Fruit fly (Drosophila melanogaster) whole organism, embryonic: ENCODE data around the gene CG13252.

Experiments
- Atf6 ChIP-seq: fragments of 200-800 bp; sonication (Bioruptor generic); IDR thresholded peaks from 2 replicates; pipeline ENCODE4 v1.3.6; 2022; ENCODE audit warnings: missing biosample characterization, missing genetic modification characterization
- CG10565 ChIP-seq: fragments of 200-800 bp; sonication (Bioruptor generic); optimal IDR thresholded peaks from 3 replicates; lab custom pipeline; 2016; ENCODE audit warnings: missing biosample characterization, mild to moderate bottlenecking, missing genetic modification characterization
- CG10654 ChIP-seq: fragments of 200-800 bp; sonication (Bioruptor generic); optimal IDR thresholded peaks from 2 replicates; lab custom pipeline; 2016; ENCODE audit warnings: missing biosample characterization, missing genetic modification characterization
- CG11247 ChIP-seq: fragments of 200-800 bp; sonication (Bioruptor generic); IDR thresholded peaks from 2 replicates; pipeline ENCODE4 v1.3.6; 2022; ENCODE audit warnings: missing biosample characterization, missing genetic modification characterization
- CG12236 ChIP-seq: fragments of 200-800 bp; sonication (Bioruptor generic); optimal IDR thresholded peaks from 2 replicates; lab custom pipeline; 2016; ENCODE audit warnings: missing biosample characterization, missing genetic modification characterization
- CG13296 ChIP-seq: fragments of 200-800 bp; sonication (Bioruptor generic); optimal IDR thresholded peaks from 3 replicates; lab custom pipeline; 2018; ENCODE audit warnings: missing biosample characterization, mild to moderate bottlenecking, missing genetic modification characterization
- CG13624 ChIP-seq: fragments of 200-800 bp; sonication (Bioruptor generic); optimal IDR thresholded peaks from 2 replicates; lab custom pipeline; 2016; ENCODE audit warnings: missing biosample characterization, missing genetic modification characterization
- CG16813 ChIP-seq: fragments of 200-800 bp; sonication (Bioruptor generic); IDR thresholded peaks from 3 replicates; pipeline ENCODE4 v1.3.6; 2022; ENCODE audit warnings: missing biosample characterization, missing genetic modification characterization; ENCODE audit not compliant: partially characterized antibody
- CG17361 ChIP-seq: fragments of 200-800 bp; sonication (Bioruptor generic); IDR thresholded peaks from 3 replicates; pipeline ENCODE4 v1.3.6; 2022; ENCODE audit warnings: missing biosample characterization, missing genetic modification characterization
- CG2199 ChIP-seq: fragments of 200-800 bp; sonication (Bioruptor generic); IDR thresholded peaks from 3 replicates; pipeline ENCODE4 v1.3.6; 2022; ENCODE audit warnings: missing biosample characterization, missing genetic modification characterization
- CG30020 ChIP-seq: fragments of 200-800 bp; optimal IDR thresholded peaks from 2 replicates; lab custom pipeline; 2019; ENCODE audit warnings: missing biosample characterization, mild to moderate bottlenecking, missing genetic modification characterization, moderate library complexity
- CG31441 ChIP-seq: fragments of 200-800 bp; sonication (Bioruptor generic); IDR thresholded peaks from 2 replicates; pipeline ENCODE4 v1.3.6; 2022; ENCODE audit warnings: missing biosample characterization, missing genetic modification characterization
- CG5245 ChIP-seq: fragments of 200-800 bp; sonication (Bioruptor generic); optimal IDR thresholded peaks from 3 replicates; lab custom pipeline; 2016; ENCODE audit warnings: missing biosample characterization, missing genetic modification characterization
- CG6765 ChIP-seq: fragments of 200-800 bp; sonication (Bioruptor generic); optimal IDR thresholded peaks from 3 replicates; lab custom pipeline; 2017; ENCODE audit warnings: missing biosample characterization, mild to moderate bottlenecking, missing genetic modification characterization
- CG7556 ChIP-seq: fragments of 200-800 bp; sonication (Bioruptor generic); optimal IDR thresholded peaks from 2 replicates; lab custom pipeline; 2017; ENCODE audit warnings: missing biosample characterization, mild to moderate bottlenecking, missing genetic modification characterization
- CG7839 ChIP-seq: fragments of 200-800 bp; sonication (Bioruptor generic); optimal IDR thresholded peaks from 3 replicates; lab custom pipeline; 2018; ENCODE audit warnings: missing biosample characterization, mild to moderate bottlenecking, missing genetic modification characterization, moderate library complexity
- D19A ChIP-seq: fragments of 200-800 bp; optimal IDR thresholded peaks from 3 replicates; lab custom pipeline; 2019; ENCODE audit warnings: missing biosample characterization, mild to moderate bottlenecking, missing genetic modification characterization, moderate library complexity
- Dp ChIP-seq: fragments of 200-800 bp; sonication (Bioruptor generic); optimal IDR thresholded peaks from 2 replicates; lab custom pipeline; 2018; ENCODE audit warnings: missing biosample characterization, mild to moderate bottlenecking, missing genetic modification characterization, moderate library complexity
- Fer1 ChIP-seq: fragments of 200-800 bp; sonication (Bioruptor generic); optimal IDR thresholded peaks from 2 replicates; lab custom pipeline; 2017; ENCODE audit warnings: missing biosample characterization, mild to moderate bottlenecking, missing genetic modification characterization
- Gug ChIP-seq: fragments of 200-800 bp; sonication (Bioruptor generic); IDR thresholded peaks from 4 replicates; pipeline ENCODE4 v1.3.6; 2022; ENCODE audit warnings: missing biosample characterization, missing genetic modification characterization
- H15 ChIP-seq: fragments of 200-800 bp; sonication (Bioruptor generic); IDR thresholded peaks from 3 replicates; pipeline ENCODE4 v1.3.6; 2022; ENCODE audit warnings: missing biosample characterization, missing genetic modification characterization
- HLH3B ChIP-seq: fragments of 200-800 bp; sonication (Bioruptor generic); IDR thresholded peaks from 2 replicates; pipeline ENCODE4 v1.3.6; 2022; ENCODE audit warnings: missing biosample characterization, missing genetic modification characterization
- Mrtf ChIP-seq: fragments of 200-800 bp; sonication (Bioruptor generic); IDR thresholded peaks from 3 replicates; pipeline ENCODE4 v1.3.6; 2022; ENCODE audit warnings: missing biosample characterization, missing genetic modification characterization
- NK7.1 ChIP-seq: fragments of 200-800 bp; sonication (Bioruptor generic); optimal IDR thresholded peaks from 3 replicates; lab custom pipeline; 2016; ENCODE audit warnings: missing biosample characterization, missing genetic modification characterization
- Nf-YB ChIP-seq: fragments of 200-800 bp; sonication (Bioruptor generic); optimal IDR thresholded peaks from 3 replicates; lab custom pipeline; 2019; ENCODE audit warnings: missing biosample characterization, mild to moderate bottlenecking, missing genetic modification characterization, moderate library complexity
- Ravus ChIP-seq: fragments of 200-800 bp; sonication (Bioruptor generic); IDR thresholded peaks from 2 replicates; pipeline ENCODE4 v1.3.6; 2022; ENCODE audit warnings: missing biosample characterization, missing genetic modification characterization
- Spps ChIP-seq: fragments of 200-800 bp; sonication (Bioruptor generic); optimal IDR thresholded peaks from 2 replicates; lab custom pipeline; 2018; ENCODE audit warnings: missing biosample characterization, mild to moderate bottlenecking, missing genetic modification characterization
- ap ChIP-seq: fragments of 200-800 bp; sonication (Bioruptor generic); IDR thresholded peaks from 2 replicates; pipeline ENCODE4 v1.3.6; 2022; ENCODE audit warnings: missing biosample characterization, missing genetic modification characterization
- bbx ChIP-seq: fragments of 200-800 bp; sonication (Bioruptor generic); IDR thresholded peaks from 2 replicates; pipeline ENCODE4 v1.3.6; 2022; ENCODE audit warnings: missing biosample characterization, missing genetic modification characterization; ENCODE audit not compliant: partially characterized antibody
- cas ChIP-seq: fragments of 200-800 bp; sonication (Bioruptor generic); IDR thresholded peaks from 2 replicates; pipeline ENCODE4 v1.3.6; 2022; ENCODE audit warnings: missing biosample characterization, missing genetic modification characterization
- cato ChIP-seq: fragments of 200-800 bp; sonication (Bioruptor generic); optimal IDR thresholded peaks from 2 replicates; lab custom pipeline; 2016; ENCODE audit warnings: missing biosample characterization, missing genetic modification characterization, borderline replicate concordance
- ci ChIP-seq: fragments of 200-800 bp; sonication (Bioruptor generic); IDR thresholded peaks from 3 replicates; pipeline ENCODE4 v1.3.6; 2022; ENCODE audit warnings: missing biosample characterization, missing genetic modification characterization
- dm ChIP-seq: fragments of 200-800 bp; sonication (Bioruptor generic); optimal IDR thresholded peaks from 3 replicates; lab custom pipeline; 2016; ENCODE audit warnings: missing biosample characterization, missing genetic modification characterization
- en ChIP-seq: fragments of 200-800 bp; sonication (Bioruptor generic); optimal IDR thresholded peaks from 2 replicates; lab custom pipeline; 2016; ENCODE audit warnings: missing biosample characterization, missing genetic modification characterization
- h ChIP-seq: fragments of >200 bp; optimal IDR thresholded peaks from 2 replicates; lab custom pipeline; 2017
- klu ChIP-seq: fragments of 200-800 bp; sonication (Bioruptor generic); IDR thresholded peaks from 2 replicates; pipeline ENCODE4 v1.3.6; 2022; ENCODE audit warnings: missing biosample characterization, missing genetic modification characterization
- lilli ChIP-seq: fragments of 200-800 bp; sonication (Bioruptor generic); optimal IDR thresholded peaks from 3 replicates; lab custom pipeline; 2016; ENCODE audit warnings: missing biosample characterization, missing genetic modification characterization
- lola ChIP-seq, 3 experiments: fragments of >200 bp in 2 of 3; fragments of 200-800 bp in 1 of 3; sonication (Bioruptor generic) in 1 of 3; optimal IDR thresholded peaks; 2 replicates each; lab custom pipeline; 2017 to 2019; ENCODE audit warnings: missing biosample characterization in 3 of 3, missing genetic modification characterization in 3 of 3, mild to moderate bottlenecking in 1 of 3, moderate library complexity in 1 of 3
- mam ChIP-seq: fragments of 200-800 bp; sonication (Bioruptor generic); optimal IDR thresholded peaks from 3 replicates; lab custom pipeline; 2016; ENCODE audit warnings: missing biosample characterization, missing genetic modification characterization
- nerfin-1 ChIP-seq: fragments of 200-800 bp; sonication (Bioruptor generic); optimal IDR thresholded peaks from 3 replicates; lab custom pipeline; 2019; ENCODE audit warnings: missing biosample characterization, mild to moderate bottlenecking, missing genetic modification characterization, moderate library complexity
- onecut ChIP-seq: fragments of 200-800 bp; sonication (Bioruptor generic); IDR thresholded peaks from 2 replicates; pipeline ENCODE4 v1.3.6; 2022; ENCODE audit warnings: missing biosample characterization, missing genetic modification characterization
- peb ChIP-seq: fragments of 200-800 bp; sonication (Bioruptor generic); IDR thresholded peaks from 2 replicates; pipeline ENCODE4 v1.3.6; 2022; ENCODE audit warnings: missing biosample characterization, missing genetic modification characterization
- pho ChIP-seq: fragments of 200-800 bp; sonication (Bioruptor generic); optimal IDR thresholded peaks from 2 replicates; lab custom pipeline; 2016; ENCODE audit warnings: missing biosample characterization, missing genetic modification characterization
- pnt ChIP-seq: fragments of 200-800 bp; sonication (Bioruptor generic); optimal IDR thresholded peaks from 3 replicates; lab custom pipeline; 2016; ENCODE audit warnings: missing biosample characterization, missing genetic modification characterization
- pzg ChIP-seq: fragments of 200-800 bp; sonication (Bioruptor generic); optimal IDR thresholded peaks from 3 replicates; lab custom pipeline; 2018; ENCODE audit warnings: missing biosample characterization, mild to moderate bottlenecking, missing genetic modification characterization, moderate library complexity
- slbo ChIP-seq: fragments of 200-800 bp; sonication (Bioruptor generic); IDR thresholded peaks from 2 replicates; pipeline ENCODE4 v1.3.6; 2022; ENCODE audit warnings: missing biosample characterization, missing genetic modification characterization
- sna ChIP-seq: fragments of 200-800 bp; sonication (Bioruptor generic); IDR thresholded peaks from 2 replicates; pipeline ENCODE4 v1.3.6; 2022; ENCODE audit warnings: missing biosample characterization, missing genetic modification characterization; ENCODE audit not compliant: partially characterized antibody
- sqz ChIP-seq: fragments of 200-800 bp; sonication (Bioruptor generic); optimal IDR thresholded peaks from 3 replicates; lab custom pipeline; 2018; ENCODE audit warnings: missing biosample characterization, mild to moderate bottlenecking, missing genetic modification characterization
- tna ChIP-seq: fragments of 200-800 bp; sonication (Bioruptor generic); IDR thresholded peaks from 2 replicates; pipeline ENCODE4 v1.3.6; 2022; ENCODE audit warnings: missing biosample characterization, missing genetic modification characterization; ENCODE audit not compliant: partially characterized antibody
- tup ChIP-seq: fragments of 200-800 bp; sonication (Bioruptor generic); optimal IDR thresholded peaks from 2 replicates; lab custom pipeline; 2016; ENCODE audit warnings: missing biosample characterization, mild to moderate bottlenecking, missing genetic modification characterization, moderate library complexity
- tx ChIP-seq: fragments of 200-800 bp; sonication (Bioruptor generic); optimal IDR thresholded peaks from 2 replicates; lab custom pipeline; 2016; ENCODE audit warnings: missing biosample characterization, missing genetic modification characterization

CG13252 gene

DNA sequence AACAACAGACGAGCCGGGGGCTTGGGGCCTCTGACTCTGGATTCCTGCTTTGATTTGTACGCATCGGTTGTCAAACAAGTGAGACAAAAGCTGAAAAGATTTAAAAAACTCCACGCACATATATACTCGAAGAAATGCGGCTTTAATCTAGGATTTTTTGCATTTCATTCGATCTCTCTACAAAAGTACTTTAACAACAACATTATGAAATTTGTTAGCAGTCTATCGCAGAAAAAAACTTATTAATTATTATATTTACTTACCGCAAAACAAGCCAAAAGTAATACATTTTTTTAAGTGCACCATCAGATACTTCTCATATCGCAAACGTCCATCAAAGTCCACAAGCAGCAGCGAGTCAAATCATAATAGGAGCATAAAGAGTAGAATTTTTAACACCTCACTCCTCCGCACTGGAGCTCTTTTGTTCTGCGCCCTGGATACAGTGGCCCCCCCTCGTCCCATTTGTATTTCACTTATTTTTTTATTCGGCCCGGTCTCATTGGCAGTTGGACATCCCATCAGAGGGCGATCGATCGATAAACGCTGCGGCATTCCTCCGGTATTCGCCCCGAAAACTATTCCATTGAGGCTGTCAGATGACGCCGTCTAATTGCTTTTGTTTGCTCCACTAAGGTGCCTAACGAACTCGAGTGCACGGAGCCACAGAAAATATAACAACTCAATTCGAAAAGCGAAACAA, 19.8 kb upstream of the CG13252 start (continued):
- TF ChIP-seq CG16813 (GFP tag; lab: Robert Waterston, UW) (no peak), CG6765 (GFP tag; lab: Kevin White, UChicago) (no peak), ap (GFP tag; lab: Robert Waterston, UW) (no peak), CG5245 (GFP tag; lab: Kevin White, UChicago) (peak; percentile 37), tx (no peak), CG10654 (GFP tag; lab: Kevin White, UChicago) (peak; percentile 10), pnt (GFP tag; lab: Kevin White, UChicago) (no peak), lola (GFP tag; optimal IDR thresholded peaks at IDR 0.05; lab: Kevin White, UChicago) (peak in 1 of 3 experiments; percentile 34), CG31441 (GFP tag; lab: Robert Waterston, UW) (peak; percentile 67), CG17361 (peak; percentile 40; the same call in 1 of the 3 replicates), CG7839 (peak; percentile 63), cas (GFP tag; lab: Robert Waterston, UW) (no peak), bbx (GFP tag; lab: Robert Waterston, UW) (no peak), ci (GFP tag; lab: Robert Waterston, UW) (peak; percentile 72), Ravus (GFP tag; lab: Robert Waterston, UW) (no peak), Fer1 (no peak), CG12236 (no peak), Mrtf (GFP tag; lab: Robert Waterston, UW) (no peak), Nf-YB (GFP tag; lab: Kevin White, UChicago) (peak; percentile 8), CG7556 (GFP tag; lab: Kevin White, UChicago) (no peak), peb (GFP tag; lab: Robert Waterston, UW) (no peak), Spps (peak; percentile 14), dm (GFP tag; lab: Kevin White, UChicago) (no peak), CG13624 (GFP tag; lab: Kevin White, UChicago) (no peak), nerfin-1 (no peak), CG30020 (tag; lab: Kevin White, UChicago) (no peak), CG11247 (GFP tag; lab: Robert Waterston, UW) (no peak), sna (no peak), cato (GFP tag; lab: Kevin White, UChicago) (no peak), Gug (GFP tag; lab: Robert Waterston, UW) (peak; percentile 27; the same call in 1 of the 4 replicates), Atf6 (0 out of 2 replicates have a peak, but pooled peaks have one; percentile 15), tna (GFP tag; lab: Robert Waterston, UW) (no peak), H15 (GFP tag; lab: Robert Waterston, UW) (no peak), mam (GFP tag; lab: Kevin White, UChicago) (no peak), Dp (GFP tag; lab: Kevin White, UChicago) (no peak), klu (GFP tag; lab: Robert Waterston, UW) (no peak), D19A (peak; percentile 51), HLH3B (GFP tag; lab: Robert Waterston, UW) (peak; percentile 50), pho (GFP tag; lab: Kevin White, UChicago) (no peak), CG10565 (GFP tag; lab: Kevin White, UChicago) (no peak), slbo (GFP tag; lab: Robert Waterston, UW) (peak; percentile 50), tup (GFP tag; lab: Kevin White, UChicago) (no peak), CG2199 (no peak), en (GFP tag; lab: Kevin White, UChicago) (no peak), h (lab: Kevin White, UChicago) (no peak), sqz (GFP tag; lab: Kevin White, UChicago) (no peak), onecut (GFP tag; lab: Robert Waterston, UW) (peak; percentile 27; the same call in 1 of the 2 replicates), pzg (GFP tag; lab: Kevin White, UChicago) (no peak), NK7.1 (no peak), lilli (GFP tag; lab: Kevin White, UChicago) (peak; percentile 45), CG13296 (GFP tag; lab: Kevin White, UChicago) (no peak)
